Worm (Caenorhabditis elegans) whole organism, L1 larva: ENCODE results near the gene C45B2.1.
A peak's percentile ranks its signal among the peaks of the same experiment; 100 is the strongest.

Source experiments
- C04F5.9 ChIP-seq: sonication (generic microtip); optimal IDR thresholded peaks from 2 replicates; lab custom pipeline; 2016; ENCODE audit warnings: missing genetic modification characterization, missing compliant biosample characterization
- C34B4.2 ChIP-seq: sonication (generic microtip); optimal IDR thresholded peaks from 2 replicates; lab custom pipeline; 2017; ENCODE audit warnings: mild to moderate bottlenecking, missing genetic modification characterization, missing compliant biosample characterization
- blmp-1 ChIP-seq: fragments of 150-350 bp; optimal IDR thresholded peaks from 2 replicates; lab custom pipeline; 2014; ENCODE audit warnings: missing biosample characterization, missing genetic modification characterization
- ceh-88 ChIP-seq: fragments of 200-800 bp; sonication (Bioruptor generic); IDR thresholded peaks from 2 replicates; pipeline ENCODE4 v1.3.6; 2022; ENCODE audit warnings: missing genetic modification characterization, missing compliant biosample characterization
- ceh-90 ChIP-seq: sonication (generic microtip); optimal IDR thresholded peaks from 2 replicates; lab custom pipeline; 2016; ENCODE audit warnings: missing genetic modification characterization, missing compliant biosample characterization
- ces-1 ChIP-seq: fragments of 150-350 bp; optimal IDR thresholded peaks from 2 replicates; lab custom pipeline; 2014; ENCODE audit warnings: missing biosample characterization, missing genetic modification reagents, missing genetic modification characterization
- egl-13 ChIP-seq: sonication (generic microtip); optimal IDR thresholded peaks from 2 replicates; lab custom pipeline; 2016; ENCODE audit warnings: missing genotype, missing genetic modification reagents, missing genetic modification characterization, missing compliant biosample characterization
- elt-3 ChIP-seq, 6 experiments: fragments of 150-350 bp in 1 of 6; sonication (generic microtip); optimal IDR thresholded peaks; 2 replicates each; lab custom pipeline; 2017 to 2018; ENCODE audit warnings: missing biosample characterization in 6 of 6, missing genetic modification characterization in 6 of 6, inconsistent platforms in 1 of 6
- fkh-10 ChIP-seq: sonication (generic microtip); optimal IDR thresholded peaks from 2 replicates; lab custom pipeline; 2017; ENCODE audit warnings: missing biosample characterization, missing genetic modification reagents, missing genetic modification characterization
- fkh-4 ChIP-seq: sonication (generic microtip); optimal IDR thresholded peaks from 2 replicates; lab custom pipeline; 2016; ENCODE audit warnings: missing compliant biosample characterization, missing genetic modification characterization, borderline replicate concordance
- fkh-8 ChIP-seq: sonication (generic microtip); optimal IDR thresholded peaks from 2 replicates; lab custom pipeline; 2016; ENCODE audit warnings: mild to moderate bottlenecking, missing genetic modification characterization, missing compliant biosample characterization
- grh-1 ChIP-seq: fragments of 200-800 bp; sonication (Bioruptor generic); IDR thresholded peaks from 2 replicates; pipeline ENCODE4 v1.3.6; 2022; ENCODE audit warnings: missing genetic modification reagents, missing genetic modification characterization, missing compliant biosample characterization
- hlh-17 ChIP-seq: fragments of 200-800 bp; sonication (Bioruptor generic); optimal IDR thresholded peaks from 2 replicates; lab custom pipeline; 2018; ENCODE audit warnings: missing genetic modification characterization, mild to moderate bottlenecking, missing compliant biosample characterization, moderate library complexity, borderline replicate concordance
- isw-1 ChIP-seq: fragments of 200-800 bp; sonication (Bioruptor generic); IDR thresholded peaks from 2 replicates; pipeline ENCODE4 v1.3.6; 2022; ENCODE audit warnings: missing genetic modification characterization, missing compliant biosample characterization
- jun-1 ChIP-seq: fragments of 150-350 bp; optimal IDR thresholded peaks from 2 replicates; lab custom pipeline; 2014; ENCODE audit warnings: missing biosample characterization, missing genetic modification reagents, missing genetic modification characterization
- lin-13 ChIP-seq: fragments of 150-350 bp; optimal IDR thresholded peaks from 2 replicates; lab custom pipeline; 2014; ENCODE audit warnings: missing biosample characterization, missing genetic modification reagents, missing genetic modification characterization
- lin-14 ChIP-seq: fragments of 200-800 bp; sonication (Bioruptor generic); optimal IDR thresholded peaks from 2 replicates; lab custom pipeline; 2018; ENCODE audit warnings: mild to moderate bottlenecking, missing genetic modification characterization, moderate library complexity, missing compliant biosample characterization
- lin-35 ChIP-seq, 2 experiments: fragments of 150-350 bp; optimal IDR thresholded peaks; 2 replicates each; lab custom pipeline; 2014; ENCODE audit warnings: missing biosample characterization in 2 of 2, missing genetic modification characterization in 2 of 2, missing genetic modification reagents in 2 of 2
- lin-39 ChIP-seq: fragments of 150-350 bp; optimal IDR thresholded peaks from 2 replicates; lab custom pipeline; 2014; ENCODE audit warnings: missing biosample characterization, missing genetic modification reagents, missing genetic modification characterization
- lsy-2 ChIP-seq, 2 experiments: fragments of 150-350 bp; optimal IDR thresholded peaks; 2 replicates each; lab custom pipeline; 2014; ENCODE audit warnings: missing biosample characterization in 2 of 2, missing genetic modification characterization in 2 of 2
- mep-1 ChIP-seq: fragments of 150-350 bp; optimal IDR thresholded peaks from 2 replicates; lab custom pipeline; 2014; ENCODE audit warnings: missing biosample characterization, missing genetic modification characterization
- nhr-12 ChIP-seq: sonication (generic microtip); optimal IDR thresholded peaks from 2 replicates; lab custom pipeline; 2017; ENCODE audit warnings: missing biosample characterization, missing genetic modification characterization
- nhr-20 ChIP-seq: sonication (generic microtip); optimal IDR thresholded peaks from 2 replicates; lab custom pipeline; 2016; ENCODE audit warnings: mild to moderate bottlenecking, missing genetic modification characterization, missing compliant biosample characterization
- nhr-28 ChIP-seq: fragments of 150-350 bp; optimal IDR thresholded peaks from 2 replicates; lab custom pipeline; 2014; ENCODE audit warnings: missing biosample characterization, missing genetic modification characterization
- nhr-47 ChIP-seq: sonication (generic microtip); optimal IDR thresholded peaks from 2 replicates; lab custom pipeline; 2016; ENCODE audit warnings: mild to moderate bottlenecking, missing genetic modification characterization, moderate library complexity, missing compliant biosample characterization
- nhr-71 ChIP-seq: sonication (generic microtip); optimal IDR thresholded peaks from 2 replicates; lab custom pipeline; 2016; ENCODE audit warnings: mild to moderate bottlenecking, missing genetic modification characterization, moderate library complexity, missing compliant biosample characterization
- nhr-76 ChIP-seq: sonication (generic microtip); optimal IDR thresholded peaks from 2 replicates; lab custom pipeline; 2017; ENCODE audit warnings: missing biosample characterization, missing genetic modification characterization
- nhr-77 ChIP-seq: fragments of 150-350 bp; optimal IDR thresholded peaks from 2 replicates; lab custom pipeline; 2014; ENCODE audit warnings: missing biosample characterization, missing genetic modification characterization
- nhr-85 ChIP-seq: sonication (generic microtip); peaks from one replicate; lab custom pipeline; 2016; ENCODE audit warnings: missing genetic modification characterization, inconsistent platforms, missing compliant biosample characterization
- pag-3 ChIP-seq: sonication (generic microtip); optimal IDR thresholded peaks from 2 replicates; lab custom pipeline; 2017; ENCODE audit warnings: missing genetic modification characterization, mild to moderate bottlenecking, missing compliant biosample characterization, antibody characterized with exemption, borderline replicate concordance; ENCODE audit not compliant: insufficient read depth
- pax-3 ChIP-seq: fragments of 200-800 bp; sonication (Bioruptor generic); optimal IDR thresholded peaks from 2 replicates; lab custom pipeline; 2018; ENCODE audit warnings: mild to moderate bottlenecking, missing genetic modification characterization, moderate library complexity, missing compliant biosample characterization
- rnt-1 ChIP-seq: sonication (generic microtip); optimal IDR thresholded peaks from 2 replicates; lab custom pipeline; 2016; ENCODE audit warnings: mild to moderate bottlenecking, missing genetic modification characterization, moderate library complexity, missing compliant biosample characterization
- snpc-4 ChIP-seq: fragments of 150-350 bp; optimal IDR thresholded peaks from 2 replicates; lab custom pipeline; 2014; ENCODE audit warnings: missing biosample characterization, missing genetic modification characterization
- snu-23 ChIP-seq: sonication (generic microtip); optimal IDR thresholded peaks from 2 replicates; lab custom pipeline; 2016; ENCODE audit warnings: missing genetic modification characterization, missing compliant biosample characterization
- sup-37 ChIP-seq: fragments of 200-800 bp; sonication (Bioruptor generic); optimal IDR thresholded peaks from 2 replicates; lab custom pipeline; 2018; ENCODE audit warnings: mild to moderate bottlenecking, missing genetic modification characterization, missing compliant biosample characterization
- tbx-2 ChIP-seq: sonication (generic microtip); optimal IDR thresholded peaks from 2 replicates; lab custom pipeline; 2016; ENCODE audit warnings: missing genetic modification characterization, missing compliant biosample characterization
- unc-130 ChIP-seq: fragments of 150-350 bp; optimal IDR thresholded peaks from 2 replicates; lab custom pipeline; 2017; ENCODE audit warnings: missing biosample characterization, missing genetic modification characterization, inconsistent platforms
- unc-62 ChIP-seq: fragments of 150-350 bp; optimal IDR thresholded peaks from 2 replicates; lab custom pipeline; 2014; ENCODE audit warnings: missing biosample characterization, missing genetic modification reagents, missing genetic modification characterization
- vab-15 ChIP-seq: sonication (generic microtip); optimal IDR thresholded peaks from 2 replicates; lab custom pipeline; 2017; ENCODE audit warnings: missing genotype, mild to moderate bottlenecking, missing genetic modification characterization, missing compliant biosample characterization
- zag-1 ChIP-seq: fragments of 150-350 bp; optimal IDR thresholded peaks from 2 replicates; lab custom pipeline; 2014; ENCODE audit warnings: missing biosample characterization, missing genetic modification characterization
- ztf-11 ChIP-seq, 2 experiments: sonication (generic microtip); optimal IDR thresholded peaks; 2 replicates each; lab custom pipeline; 2016 to 2017; ENCODE audit warnings: missing genetic modification characterization in 2 of 2, missing biosample characterization in 1 of 2, missing compliant biosample characterization in 1 of 2
- ztf-4 ChIP-seq: fragments of 150-350 bp; optimal IDR thresholded peaks from 2 replicates; lab custom pipeline; 2014; ENCODE audit warnings: missing biosample characterization, missing genetic modification characterization

C45B2.1 gene

DNA sequence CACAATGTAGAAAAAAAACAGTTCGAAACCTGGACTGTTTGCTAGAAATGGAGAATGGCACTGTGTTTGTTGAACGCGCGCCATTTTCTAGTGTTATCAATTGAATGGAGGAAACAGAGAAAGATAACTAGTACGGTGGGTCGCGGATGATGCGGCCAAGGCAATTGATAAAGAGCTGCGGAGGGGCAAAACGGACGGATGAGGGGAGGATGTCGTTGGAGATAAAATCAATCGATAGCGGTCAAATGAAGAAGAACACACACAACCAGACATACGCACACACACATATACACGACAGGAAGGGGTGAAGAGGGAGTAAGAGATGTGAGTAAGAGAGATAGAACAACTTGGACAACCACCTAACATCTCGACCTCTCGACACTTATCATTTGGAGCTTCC is 35.8 kb upstream of the C45B2.1 start (continued):
- TF ChIP-seq fkh-10 (GFP tag; lab: Kevin White, UChicago), result no peak
- peak; percentile 75 for TF ChIP-seq lin-14
- no peak for TF ChIP-seq pag-3 (tag; lab: Kevin White, UChicago)
- no peak for TF ChIP-seq nhr-76 (tag; lab: Kevin White, UChicago)
- no peak for TF ChIP-seq isw-1
- TF ChIP-seq unc-62, result no peak
- no peak for TF ChIP-seq ces-1
- TF ChIP-seq lsy-2 (tag; optimal IDR thresholded peaks at IDR 0.05; lab: Kevin White, UChicago), result peak in 1 of 2 experiments; percentile 6
- no peak for TF ChIP-seq C04F5.9 (tag; lab: Kevin White, UChicago)
- peak; percentile 9 for TF ChIP-seq rnt-1 (tag; lab: Kevin White, UChicago)
- no peak for TF ChIP-seq ztf-11 (tag; optimal IDR thresholded peaks at IDR 0.05; lab: Kevin White, UChicago)
- no peak for TF ChIP-seq egl-13 (tag; lab: Kevin White, UChicago)
- TF ChIP-seq nhr-71 (tag; lab: Kevin White, UChicago), result peak; percentile 28
- no peak for TF ChIP-seq nhr-77
- TF ChIP-seq, all 84 proteins: peak for 13

DNA sequence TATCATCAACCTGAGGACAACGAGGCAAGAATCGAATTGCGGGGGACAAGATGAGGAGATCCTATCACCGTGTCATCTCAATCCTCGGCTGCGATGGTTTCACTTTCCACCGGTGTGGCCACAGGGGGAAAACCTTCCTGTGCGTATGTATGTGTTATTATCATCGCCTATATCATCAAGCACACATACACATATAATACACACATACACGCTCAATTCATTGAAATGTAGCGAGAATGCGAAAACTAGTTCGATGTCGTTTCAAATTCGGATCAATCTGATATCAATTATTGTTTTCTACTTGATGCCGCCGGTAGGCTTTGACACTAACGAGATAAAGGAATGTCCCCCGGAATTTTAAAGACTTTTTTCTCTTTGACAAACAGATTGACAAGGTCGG is 35.1 kb upstream of the C45B2.1 start:
- no peak for TF ChIP-seq ceh-88
- TF ChIP-seq vab-15 (tag; lab: Kevin White, UChicago), result no peak
- TF ChIP-seq fkh-8 (tag; lab: Kevin White, UChicago), result no peak
- no peak for TF ChIP-seq lin-35 (GFP tag; optimal IDR thresholded peaks at IDR 0.05; lab: Kevin White, UChicago)
- no peak for TF ChIP-seq pax-3 (tag; lab: Kevin White, UChicago)
- no peak for TF ChIP-seq jun-1 (tag; lab: Kevin White, UChicago)
- TF ChIP-seq unc-130 (tag; lab: Kevin White, UChicago), result peak; percentile 29
- no peak for TF ChIP-seq nhr-77
- TF ChIP-seq sup-37 (GFP tag; lab: Kevin White, UChicago), result no peak
- TF ChIP-seq ztf-4 (tag; lab: Kevin White, UChicago), result no peak
- TF ChIP-seq zag-1 (tag; lab: Kevin White, UChicago), result no peak
- peak in 5 of 6 experiments; percentile 16 to 64 (median 62) for TF ChIP-seq elt-3 (tag; optimal IDR thresholded peaks at IDR 0.05; lab: Kevin White, UChicago)
- TF ChIP-seq nhr-71 (tag; lab: Kevin White, UChicago), result peak; percentile 6
- TF ChIP-seq snpc-4 (tag; lab: Kevin White, UChicago), result no peak
- TF ChIP-seq lin-13, result no peak
- peak; percentile 24 for TF ChIP-seq nhr-20 (tag; lab: Kevin White, UChicago)
- TF ChIP-seq fkh-4, result no peak
- TF ChIP-seq nhr-85 (tag; lab: Kevin White, UChicago), result peak; percentile 56
- TF ChIP-seq hlh-17 (GFP tag; lab: Kevin White, UChicago), result no peak
- peak; percentile 6 for TF ChIP-seq tbx-2 (tag; lab: Kevin White, UChicago)
- TF ChIP-seq nhr-12 (tag; lab: Kevin White, UChicago), result no peak
- peak; percentile 47 for TF ChIP-seq grh-1 (GFP tag; lab: Robert Waterston, UW)
- no peak for TF ChIP-seq mep-1 (tag; lab: Kevin White, UChicago)
- TF ChIP-seq snu-23, result peak; percentile 14
- no peak for TF ChIP-seq ceh-90 (tag; lab: Kevin White, UChicago)
- peak; percentile 35 for TF ChIP-seq lin-14
- TF ChIP-seq nhr-47 (tag; lab: Kevin White, UChicago), result no peak
- peak; percentile 96 for TF ChIP-seq blmp-1
- no peak for TF ChIP-seq lin-39 (tag; lab: Kevin White, UChicago)
- TF ChIP-seq C34B4.2 (tag; lab: Kevin White, UChicago), result no peak
- TF ChIP-seq nhr-28, result no peak
- TF ChIP-seq isw-1, result no peak
- TF ChIP-seq, all 84 proteins: peak for 10
